Worm (Caenorhabditis elegans) whole organism, L1 larva: Measurements from ENCODE around the gene R07A4.4.

Experiments used
- C04F5.9 ChIP-seq: sonication (generic microtip); optimal IDR thresholded peaks from 2 replicates; lab custom pipeline; 2016; ENCODE audit warnings: missing genetic modification characterization, missing compliant biosample characterization
- C34B4.2 ChIP-seq: sonication (generic microtip); optimal IDR thresholded peaks from 2 replicates; lab custom pipeline; 2017; ENCODE audit warnings: mild to moderate bottlenecking, missing genetic modification characterization, missing compliant biosample characterization
- alr-1 ChIP-seq: fragments of 200-800 bp; sonication (Bioruptor generic); optimal IDR thresholded peaks from 2 replicates; lab custom pipeline; 2018; ENCODE audit warnings: borderline replicate concordance, mild to moderate bottlenecking, missing genetic modification characterization, missing compliant biosample characterization
- aly-2 ChIP-seq: fragments of 150-350 bp; optimal IDR thresholded peaks from 2 replicates; lab custom pipeline; 2014; ENCODE audit warnings: missing biosample characterization, missing genetic modification characterization
- ceh-8 ChIP-seq: fragments of 200-800 bp; sonication (Bioruptor generic); optimal IDR thresholded peaks from 2 replicates; lab custom pipeline; 2018; ENCODE audit warnings: mild to moderate bottlenecking, missing genetic modification characterization, moderate library complexity, missing compliant biosample characterization
- ceh-88 ChIP-seq: fragments of 200-800 bp; sonication (Bioruptor generic); IDR thresholded peaks from 2 replicates; pipeline ENCODE4 v1.3.6; 2022; ENCODE audit warnings: missing genetic modification characterization, missing compliant biosample characterization
- dpl-1 ChIP-seq, 3 experiments: fragments of 150-350 bp in 2 of 3; sonication (generic microtip) in 1 of 3; optimal IDR thresholded peaks; 2 replicates each; lab custom pipeline; 2014 to 2017; ENCODE audit warnings: missing biosample characterization in 3 of 3, missing genetic modification characterization in 3 of 3, missing genetic modification reagents in 3 of 3
- efl-1 ChIP-seq, 4 experiments: fragments of 150-350 bp; optimal IDR thresholded peaks in 3 of 4; peaks in 1 of 4; 1 replicate in 1 of 4; 2 replicates in 3 of 4; lab custom pipeline; 2014; ENCODE audit warnings: missing biosample characterization in 2 of 4, missing genetic modification characterization in 2 of 4, missing genetic modification reagents in 2 of 4
- efl-3 ChIP-seq: fragments of 200-800 bp; sonication (Bioruptor generic); optimal IDR thresholded peaks from 2 replicates; lab custom pipeline; 2018; ENCODE audit warnings: mild to moderate bottlenecking, missing genetic modification characterization, missing compliant biosample characterization
- egl-13 ChIP-seq: sonication (generic microtip); optimal IDR thresholded peaks from 2 replicates; lab custom pipeline; 2016; ENCODE audit warnings: missing genotype, missing genetic modification reagents, missing genetic modification characterization, missing compliant biosample characterization
- egl-27 ChIP-seq, 2 experiments: fragments of 150-350 bp in 1 of 2; sonication (generic microtip); optimal IDR thresholded peaks; 3 replicates each; lab custom pipeline; 2017 to 2018; ENCODE audit warnings: missing biosample characterization in 2 of 2, missing genetic modification characterization in 2 of 2, missing genetic modification reagents in 2 of 2
- elt-2 ChIP-seq: sonication (generic microtip); optimal IDR thresholded peaks from 2 replicates; lab custom pipeline; 2016; ENCODE audit warnings: missing genetic modification characterization, mild to moderate bottlenecking, inconsistent platforms, missing compliant biosample characterization, missing genetic modification reagents
- elt-3 ChIP-seq, 6 experiments: fragments of 150-350 bp in 1 of 6; sonication (generic microtip); optimal IDR thresholded peaks; 2 replicates each; lab custom pipeline; 2017 to 2018; ENCODE audit warnings: missing biosample characterization in 6 of 6, missing genetic modification characterization in 6 of 6, inconsistent platforms in 1 of 6
- ets-5 ChIP-seq: fragments of 200-800 bp; sonication (Bioruptor generic); IDR thresholded peaks from 2 replicates; pipeline ENCODE4 v1.3.6; 2022; ENCODE audit warnings: missing genetic modification characterization, missing compliant biosample characterization
- fkh-10 ChIP-seq: sonication (generic microtip); optimal IDR thresholded peaks from 2 replicates; lab custom pipeline; 2017; ENCODE audit warnings: missing biosample characterization, missing genetic modification reagents, missing genetic modification characterization
- hlh-4 ChIP-seq: sonication (generic microtip); optimal IDR thresholded peaks from 2 replicates; lab custom pipeline; 2016; ENCODE audit warnings: mild to moderate bottlenecking, missing genetic modification characterization, missing compliant biosample characterization
- irx-1 ChIP-seq: sonication (generic microtip); optimal IDR thresholded peaks from 2 replicates; lab custom pipeline; 2016; ENCODE audit warnings: missing genetic modification characterization, missing compliant biosample characterization
- isw-1 ChIP-seq: fragments of 200-800 bp; sonication (Bioruptor generic); IDR thresholded peaks from 2 replicates; pipeline ENCODE4 v1.3.6; 2022; ENCODE audit warnings: missing genetic modification characterization, missing compliant biosample characterization
- lin-13 ChIP-seq: fragments of 150-350 bp; optimal IDR thresholded peaks from 2 replicates; lab custom pipeline; 2014; ENCODE audit warnings: missing biosample characterization, missing genetic modification reagents, missing genetic modification characterization
- lin-14 ChIP-seq: fragments of 200-800 bp; sonication (Bioruptor generic); optimal IDR thresholded peaks from 2 replicates; lab custom pipeline; 2018; ENCODE audit warnings: mild to moderate bottlenecking, missing genetic modification characterization, moderate library complexity, missing compliant biosample characterization
- lin-35 ChIP-seq, 2 experiments: fragments of 150-350 bp; optimal IDR thresholded peaks; 2 replicates each; lab custom pipeline; 2014; ENCODE audit warnings: missing biosample characterization in 2 of 2, missing genetic modification characterization in 2 of 2, missing genetic modification reagents in 2 of 2
- lin-39 ChIP-seq: fragments of 150-350 bp; optimal IDR thresholded peaks from 2 replicates; lab custom pipeline; 2014; ENCODE audit warnings: missing biosample characterization, missing genetic modification reagents, missing genetic modification characterization
- lir-3 ChIP-seq: sonication (generic microtip); optimal IDR thresholded peaks from 2 replicates; lab custom pipeline; 2016; ENCODE audit warnings: mild to moderate bottlenecking, missing genetic modification characterization, moderate library complexity, missing compliant biosample characterization; ENCODE audit not compliant: poor library complexity
- lsy-2 ChIP-seq, 2 experiments: fragments of 150-350 bp; optimal IDR thresholded peaks; 2 replicates each; lab custom pipeline; 2014; ENCODE audit warnings: missing biosample characterization in 2 of 2, missing genetic modification characterization in 2 of 2
- nhr-20 ChIP-seq: sonication (generic microtip); optimal IDR thresholded peaks from 2 replicates; lab custom pipeline; 2016; ENCODE audit warnings: mild to moderate bottlenecking, missing genetic modification characterization, missing compliant biosample characterization
- nhr-47 ChIP-seq: sonication (generic microtip); optimal IDR thresholded peaks from 2 replicates; lab custom pipeline; 2016; ENCODE audit warnings: mild to moderate bottlenecking, missing genetic modification characterization, moderate library complexity, missing compliant biosample characterization
- nhr-71 ChIP-seq: sonication (generic microtip); optimal IDR thresholded peaks from 2 replicates; lab custom pipeline; 2016; ENCODE audit warnings: mild to moderate bottlenecking, missing genetic modification characterization, moderate library complexity, missing compliant biosample characterization
- nhr-77 ChIP-seq: fragments of 150-350 bp; optimal IDR thresholded peaks from 2 replicates; lab custom pipeline; 2014; ENCODE audit warnings: missing biosample characterization, missing genetic modification characterization
- nhr-85 ChIP-seq: sonication (generic microtip); peaks from one replicate; lab custom pipeline; 2016; ENCODE audit warnings: missing genetic modification characterization, inconsistent platforms, missing compliant biosample characterization
- nhr-90 ChIP-seq: sonication (generic microtip); optimal IDR thresholded peaks from 2 replicates; lab custom pipeline; 2016; ENCODE audit warnings: mild to moderate bottlenecking, missing genetic modification characterization, missing compliant biosample characterization; ENCODE audit not compliant: poor library complexity
- pqm-1 ChIP-seq: sonication (generic microtip); optimal IDR thresholded peaks from 3 replicates; lab custom pipeline; 2017; ENCODE audit warnings: missing biosample characterization, missing genetic modification characterization
- rnt-1 ChIP-seq: sonication (generic microtip); optimal IDR thresholded peaks from 2 replicates; lab custom pipeline; 2016; ENCODE audit warnings: mild to moderate bottlenecking, missing genetic modification characterization, moderate library complexity, missing compliant biosample characterization
- snu-23 ChIP-seq: sonication (generic microtip); optimal IDR thresholded peaks from 2 replicates; lab custom pipeline; 2016; ENCODE audit warnings: missing genetic modification characterization, missing compliant biosample characterization
- sox-4 ChIP-seq: sonication (generic microtip); optimal IDR thresholded peaks from 2 replicates; lab custom pipeline; 2016; ENCODE audit warnings: missing genetic modification characterization, missing compliant biosample characterization
- sup-37 ChIP-seq: fragments of 200-800 bp; sonication (Bioruptor generic); optimal IDR thresholded peaks from 2 replicates; lab custom pipeline; 2018; ENCODE audit warnings: mild to moderate bottlenecking, missing genetic modification characterization, missing compliant biosample characterization
- swsn-7 ChIP-seq: sonication (generic microtip); optimal IDR thresholded peaks from 2 replicates; lab custom pipeline; 2016; ENCODE audit warnings: missing genetic modification characterization, missing compliant biosample characterization
- tbx-2 ChIP-seq: sonication (generic microtip); optimal IDR thresholded peaks from 2 replicates; lab custom pipeline; 2016; ENCODE audit warnings: missing genetic modification characterization, missing compliant biosample characterization
- tlp-1 ChIP-seq: fragments of 150-350 bp; optimal IDR thresholded peaks from 2 replicates; lab custom pipeline; 2014; ENCODE audit warnings: missing biosample characterization, missing genetic modification characterization
- unc-130 ChIP-seq: fragments of 150-350 bp; optimal IDR thresholded peaks from 2 replicates; lab custom pipeline; 2017; ENCODE audit warnings: missing biosample characterization, missing genetic modification characterization, inconsistent platforms
- unc-86 ChIP-seq: sonication (generic microtip); optimal IDR thresholded peaks from 2 replicates; lab custom pipeline; 2016; ENCODE audit warnings: missing genetic modification characterization, missing compliant biosample characterization
- vab-15 ChIP-seq: sonication (generic microtip); optimal IDR thresholded peaks from 2 replicates; lab custom pipeline; 2017; ENCODE audit warnings: missing genotype, mild to moderate bottlenecking, missing genetic modification characterization, missing compliant biosample characterization
- zip-4 ChIP-seq: fragments of 200-800 bp; sonication (Bioruptor generic); optimal IDR thresholded peaks from 2 replicates; lab custom pipeline; 2018; ENCODE audit warnings: mild to moderate bottlenecking, missing genetic modification characterization, moderate library complexity, missing compliant biosample characterization
- ztf-11 ChIP-seq, 2 experiments: sonication (generic microtip); optimal IDR thresholded peaks; 2 replicates each; lab custom pipeline; 2016 to 2017; ENCODE audit warnings: missing genetic modification characterization in 2 of 2, missing biosample characterization in 1 of 2, missing compliant biosample characterization in 1 of 2

Gene R07A4.4

ce11 chrX:10780542-10781266, 23.2 kb upstream of the R07A4.4 start:
- TF ChIP-seq lin-14 (GFP tag; lab: Kevin White, UChicago) (no peak), C04F5.9 (no peak), zip-4 (no peak), isw-1 (no peak), aly-2 (tag; lab: Kevin White, UChicago) (no peak), nhr-77 (tag; lab: Kevin White, UChicago) (no peak), alr-1 (tag; lab: Kevin White, UChicago) (no peak), C34B4.2 (tag; lab: Kevin White, UChicago) (no peak), nhr-85 (peak; percentile 76), unc-130 (tag; lab: Kevin White, UChicago) (no peak), irx-1 (tag; lab: Kevin White, UChicago) (no peak), swsn-7 (tag; lab: Kevin White, UChicago) (no peak), lir-3 (tag; lab: Kevin White, UChicago) (no peak), unc-86 (no peak), efl-3 (GFP tag; lab: Kevin White, UChicago) (no peak), elt-3 (tag; optimal IDR thresholded peaks at IDR 0.05; lab: Kevin White, UChicago) (peak in 1 of 6 experiments; percentile 52), nhr-71 (tag; lab: Kevin White, UChicago) (peak; percentile 48), ceh-88 (GFP tag; lab: Robert Waterston, UW) (no peak), egl-27 (tag; optimal IDR thresholded peaks at IDR 0.05; lab: Kevin White, UChicago) (no peak), tlp-1 (tag; lab: Kevin White, UChicago) (no peak), efl-1 (optimal IDR thresholded peaks at IDR 0.05; lab: Kevin White, UChicago) (no peak), efl-1 (GFP tag; optimal IDR thresholded peaks at IDR 0.05 in 1 of 2; lab: Kevin White, UChicago) (peak in 1 of 2 experiments; percentile 16), egl-13 (no peak), vab-15 (no peak), snu-23 (GFP tag; lab: Kevin White, UChicago) (peak; percentile 1), nhr-90 (tag; lab: Kevin White, UChicago) (no peak), nhr-47 (tag; lab: Kevin White, UChicago) (no peak), lin-39 (tag; lab: Kevin White, UChicago) (no peak), tbx-2 (tag; lab: Kevin White, UChicago) (no peak), dpl-1 (GFP tag; optimal IDR thresholded peaks at IDR 0.05; lab: Kevin White, UChicago) (no peak), lin-13 (no peak), pqm-1 (tag; lab: Kevin White, UChicago) (no peak), elt-2 (tag; lab: Kevin White, UChicago) (peak; percentile 62), ets-5 (GFP tag; lab: Robert Waterston, UW) (no peak), sox-4 (tag; lab: Kevin White, UChicago) (no peak), lsy-2 (tag; optimal IDR thresholded peaks at IDR 0.05; lab: Kevin White, UChicago) (no peak), rnt-1 (tag; lab: Kevin White, UChicago) (no peak), nhr-20 (tag; lab: Kevin White, UChicago) (peak; percentile 46), ztf-11 (tag; optimal IDR thresholded peaks at IDR 0.05; lab: Kevin White, UChicago) (no peak), lin-35 (GFP tag; optimal IDR thresholded peaks at IDR 0.05; lab: Kevin White, UChicago) (peak in 1 of 2 experiments; percentile 28), sup-37 (GFP tag; lab: Kevin White, UChicago) (no peak)
- TF ChIP-seq, all 84 proteins: peak for 8

ce11 chrX:10774865-10775264, 17.4 kb upstream of the R07A4.4 start:
- TF ChIP-seq hlh-4 (tag; lab: Kevin White, UChicago) (no peak), ceh-8 (no peak), unc-86 (no peak), nhr-47 (tag; lab: Kevin White, UChicago) (no peak), fkh-10 (GFP tag; lab: Kevin White, UChicago) (no peak), lir-3 (tag; lab: Kevin White, UChicago) (no peak), nhr-85 (no peak), ztf-11 (tag; optimal IDR thresholded peaks at IDR 0.05; lab: Kevin White, UChicago) (no peak)
- TF ChIP-seq, all 84 proteins: peak for 0
